Worm (Caenorhabditis elegans): Measurements from ENCODE around the gene akt-2.

ce11 chrX:14147400-14147799 is at the start of gene akt-2:
- no peak for TF ChIP-seq nhr-237 (tag; optimal IDR thresholded peaks at IDR 0.05)
- no peak for TF ChIP-seq unc-62 (GFP tag; optimal IDR thresholded peaks at IDR 0.05)
- no peak for TF ChIP-seq nhr-23 (tag; optimal IDR thresholded peaks at IDR 0.05)
- TF ChIP-seq ceh-82 (tag; optimal IDR thresholded peaks at IDR 0.05), result no peak
- TF ChIP-seq nhr-76 (tag; optimal IDR thresholded peaks at IDR 0.05), result no peak
- no peak for TF ChIP-seq snpc-4 (tag; optimal IDR thresholded peaks at IDR 0.05)
- TF ChIP-seq pha-4 (tag; optimal IDR thresholded peaks at IDR 0.05), result no peak

Measured in whole organism, L3 larva.